Worm (Caenorhabditis elegans): ENCODE measurements around the gene F20D6.6.

The F20D6.6 gene

ce11 chrV:8159629-8160028 lies at the start of gene F20D6.6:
F20D6.6 (plus strand) TSS chrV:8159929.
- TF ChIP-seq mep-1 (tag; optimal IDR thresholded peaks at IDR 0.05) (no peak), rbr-2 (tag; optimal IDR thresholded peaks at IDR 0.05) (no peak)

- TF ChIP-seq snpc-1.2 (GFP tag; IDR thresholded peaks at IDR 0.05) (no peak), D1046.2 (GFP tag; IDR thresholded peaks at IDR 0.05) (no peak), madf-9 (GFP tag; conservative IDR thresholded peaks at IDR 0.05) (no peak), nhr-10 (tag; optimal IDR thresholded peaks at IDR 0.05) (no peak), dmd-8 (GFP tag; IDR thresholded peaks at IDR 0.05) (no peak), spr-3 (GFP tag; optimal IDR thresholded peaks at IDR 0.05) (no peak), egl-43 (GFP tag; IDR thresholded peaks at IDR 0.05) (no peak), zfp-2 (tag; optimal IDR thresholded peaks at IDR 0.05) (no peak), fkh-10 (GFP tag; optimal IDR thresholded peaks at IDR 0.05) (no peak), mes-2 (tag; optimal IDR thresholded peaks at IDR 0.05; ENCODE audit: poor library complexity, severe bottlenecking) (no peak), F44E2.7 (GFP tag; IDR thresholded peaks at IDR 0.05) (no peak)
Observed at ce11 chrV:8110816-8111215, 48.9 kb upstream of the F20D6.6 start.

ce11 chrV:8114542-8114941 lies 45.2 kb upstream of the F20D6.6 start:
- TF ChIP-seq unc-62 (GFP tag; optimal IDR thresholded peaks at IDR 0.05 in 1 of 2) (peak in 1 of 2 experiments; percentile 93), unc-62 (tag; optimal IDR thresholded peaks at IDR 0.05) (no peak), zip-11 (GFP tag; IDR thresholded peaks at IDR 0.05) (no peak)

ce11 chrV:8117964-8118363 lies 41.8 kb upstream of the F20D6.6 start, which contains the start of gene D1014.7:
D1014.7 (plus strand) TSS chrV:8118264.
- TF ChIP-seq lim-7 (GFP tag; IDR thresholded peaks at IDR 0.05) (no peak), attf-4 (tag; optimal IDR thresholded peaks at IDR 0.05) (no peak), pha-4 (GFP tag; IDR thresholded peaks at IDR 0.05) (no peak), pha-4 (tag; optimal IDR thresholded peaks at IDR 0.05) (no peak), nhr-237 (tag; optimal IDR thresholded peaks at IDR 0.05) (no peak), nhr-102 (tag; optimal IDR thresholded peaks at IDR 0.05) (no peak), mes-2 (tag; optimal IDR thresholded peaks at IDR 0.05; ENCODE audit: poor library complexity, severe bottlenecking) (no peak), ceh-44 (GFP tag; IDR thresholded peaks at IDR 0.05) (no peak), zfp-2 (tag; optimal IDR thresholded peaks at IDR 0.05) (no peak), egl-43 (GFP tag; IDR thresholded peaks at IDR 0.05) (no peak), ceh-20 (GFP tag; IDR thresholded peaks at IDR 0.05) (no peak), Y105C5A.15 (GFP tag; IDR thresholded peaks at IDR 0.05) (no peak), nhr-76 (tag; optimal IDR thresholded peaks at IDR 0.05) (no peak), F37D6.2 (tag; optimal IDR thresholded peaks at IDR 0.05) (no peak), daf-12 (tag; optimal IDR thresholded peaks at IDR 0.05) (no peak), Y75B8A.6 (GFP tag; IDR thresholded peaks at IDR 0.05) (no peak), ztf-7 (tag; optimal IDR thresholded peaks at IDR 0.05) (no peak), hif-1 (tag; optimal IDR thresholded peaks at IDR 0.05) (no peak)

ce11 chrV:8120868-8121267 lies 38.9 kb upstream of the F20D6.6 start, which contains the start of gene D1014.6:
D1014.6 (plus strand) TSS chrV:8121168.
- TF ChIP-seq pqm-1 (tag; optimal IDR thresholded peaks at IDR 0.05) (no peak), egl-43 (GFP tag; IDR thresholded peaks at IDR 0.05) (no peak), saeg-2 (GFP tag; IDR thresholded peaks at IDR 0.05) (no peak)

- peak; percentile 10 for TF ChIP-seq aha-1 (tag)
- TF ChIP-seq ceh-20 (GFP tag; IDR thresholded peaks at IDR 0.05) = no peak
Observed at ce11 chrV:8123384-8123783, 36.3 kb upstream of the F20D6.6 start, which contains the start of gene D1014.5. D1014.5 (plus strand) TSS chrV:8123684.

Measured in whole organism, L4 larva.